Fruit fly (Drosophila melanogaster) S2 (cell line): Measurements from ENCODE around the gene CG10352.

Experiments used
- CG8478 ChIP-seq: fragments of >200 bp; optimal IDR thresholded peaks from 2 replicates; lab custom pipeline; 2018
- CTCF ChIP-seq, 2 experiments: fragments of >200 bp; optimal IDR thresholded peaks; 2 replicates each; lab custom pipeline; 2018

- TF ChIP-seq CG8478 (lab: Kevin White, UChicago), result no peak
- no peak for TF ChIP-seq CTCF (optimal IDR thresholded peaks at IDR 0.05; lab: Kevin White, UChicago)
Observed at dm6 chrX:11895141-11895540, 18.2 kb upstream of the CG10352 start.
